Worm (Caenorhabditis elegans) whole organism, late embryonic: ENCODE measurements around the gene T28A8.3.

Experiments
- K02D7.2 ChIP-seq: sonication (generic microtip); optimal IDR thresholded peaks from 2 replicates; lab custom pipeline; 2017; ENCODE audit warnings: mild to moderate bottlenecking, missing genetic modification characterization, missing compliant biosample characterization
- ama-1 ChIP-seq: fragments of 150-350 bp; optimal IDR thresholded peaks from 2 replicates; lab custom pipeline; 2014
- mec-3 ChIP-seq: sonication (generic microtip); optimal IDR thresholded peaks from 2 replicates; lab custom pipeline; 2016; ENCODE audit warnings: borderline replicate concordance, missing genetic modification characterization, missing compliant biosample characterization
- pqm-1 ChIP-seq: sonication (generic microtip); optimal IDR thresholded peaks from 2 replicates; lab custom pipeline; 2016; ENCODE audit warnings: missing genetic modification characterization, missing compliant biosample characterization
- tbx-2 ChIP-seq: sonication (generic microtip); optimal IDR thresholded peaks from 2 replicates; lab custom pipeline; 2016; ENCODE audit warnings: missing genetic modification characterization, missing compliant biosample characterization
- unc-42 ChIP-seq: sonication (generic microtip); optimal IDR thresholded peaks from 2 replicates; lab custom pipeline; 2016; ENCODE audit warnings: missing genotype, missing genetic modification characterization, missing compliant biosample characterization

- TF ChIP-seq ama-1 (lab: Kevin White, UChicago) (no peak), mec-3 (tag; lab: Kevin White, UChicago) (no peak), pqm-1 (tag; lab: Kevin White, UChicago) (no peak), K02D7.2 (tag; lab: Kevin White, UChicago) (no peak), unc-42 (no peak), tbx-2 (no peak)
Measured at ce11 chrIII:13492377-13492776, 13.4 kb upstream of the T28A8.3 start, which contains the start of gene twk-40.
